Fruit fly (Drosophila melanogaster): Measurements from ENCODE around the gene Nepl17.

DNA sequence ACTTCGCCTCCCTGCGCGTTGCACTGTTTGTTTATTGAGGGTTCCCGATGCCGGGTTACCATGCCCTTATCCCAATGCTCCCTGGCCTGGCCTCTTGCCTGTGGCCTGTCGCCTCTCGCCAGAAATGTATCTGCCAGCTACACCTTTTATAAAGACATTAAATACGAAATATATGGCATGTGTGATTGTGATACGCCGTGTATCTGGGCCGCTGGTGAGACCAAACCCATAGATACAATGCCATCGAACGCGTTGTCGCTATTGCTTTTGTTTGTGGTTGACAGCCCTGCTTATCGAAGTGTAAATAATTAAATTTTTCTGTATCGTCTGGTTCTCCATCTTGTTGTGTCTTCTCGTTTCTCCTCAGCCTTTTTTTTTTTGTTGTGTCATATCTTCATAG, 12.1 kb upstream of the Nepl17 start:
- TF ChIP-seq CG8478 (optimal IDR thresholded peaks at IDR 0.05) (no peak), EcR (GFP tag; optimal IDR thresholded peaks at IDR 0.05) (no peak), pan (optimal IDR thresholded peaks at IDR 0.05) (no peak), usp (GFP tag; optimal IDR thresholded peaks at IDR 0.05) (no peak), psq (optimal IDR thresholded peaks at IDR 0.05) (no peak)
